Worm (Caenorhabditis elegans): ENCODE measurements around the gene ldb-1.

DNA sequence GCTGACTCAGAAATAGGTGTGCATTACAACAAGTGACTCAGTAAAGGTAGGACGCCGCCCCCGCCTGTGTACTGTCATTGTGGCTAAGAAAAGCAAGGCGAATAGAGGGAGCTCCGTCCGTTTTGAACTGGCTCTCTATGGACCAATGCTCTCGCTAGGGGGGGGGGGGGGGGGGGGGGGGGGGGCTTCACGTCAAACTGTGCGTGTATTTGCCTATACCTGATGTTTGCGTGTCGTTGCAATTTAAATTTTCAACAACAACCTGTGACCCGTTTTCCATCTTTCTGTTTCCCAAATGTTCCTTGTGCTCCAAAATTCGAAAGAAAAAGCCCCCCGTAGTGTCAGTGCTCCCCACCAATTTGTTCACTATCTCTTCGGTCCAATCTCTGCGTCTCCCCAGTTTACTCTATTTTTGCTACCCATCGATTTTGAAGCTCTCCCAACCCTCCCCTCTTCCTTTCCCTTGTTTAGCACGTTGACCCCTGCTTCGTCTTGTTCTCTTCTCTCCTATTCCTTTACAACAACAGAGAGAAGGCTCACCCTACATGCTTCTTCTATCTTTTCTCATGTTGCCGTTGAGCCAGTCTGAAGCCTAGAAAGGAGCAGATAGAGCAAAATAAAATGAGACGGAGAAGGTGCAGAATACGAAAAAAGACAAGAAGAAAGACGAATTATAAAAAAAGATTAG, 5.9 kb downstream of the ldb-1 start:
- TF ChIP-seq hmbx-1 (tag; optimal IDR thresholded peaks at IDR 0.05) (no peak), flt-1 (GFP tag; IDR thresholded peaks at IDR 0.05) (no peak), ama-1 (optimal IDR thresholded peaks at IDR 0.05) (peak; percentile 43), sea-1 (GFP tag; conservative IDR thresholded peaks at IDR 0.05) (no peak), tbx-37 (GFP tag; conservative IDR thresholded peaks at IDR 0.05) (no peak), scrt-1 (GFP tag; IDR thresholded peaks at IDR 0.05) (no peak), ets-7 (tag; optimal IDR thresholded peaks at IDR 0.05) (no peak), aly-1 (tag; optimal IDR thresholded peaks at IDR 0.05) (no peak), ceh-13 (GFP tag; optimal IDR thresholded peaks at IDR 0.05) (no peak), hnd-1 (tag; optimal IDR thresholded peaks at IDR 0.05) (no peak), B0310.2 (tag; optimal IDR thresholded peaks at IDR 0.05) (no peak), ceh-36 (tag; optimal IDR thresholded peaks at IDR 0.05) (no peak), tra-4 (tag; optimal IDR thresholded peaks at IDR 0.05) (no peak), hmg-4 (GFP tag; optimal IDR thresholded peaks at IDR 0.05) (peak; percentile 67)

Data from whole organism, early embryonic.